Worm (Caenorhabditis elegans) whole organism, L1 larva: ENCODE results near the gene pat-2.

Source experiments
- ceh-63 ChIP-seq: fragments of 200-800 bp; sonication (Bioruptor generic); optimal IDR thresholded peaks from 2 replicates; lab custom pipeline; 2018; ENCODE audit warnings: mild to moderate bottlenecking, missing genetic modification characterization, missing compliant biosample characterization
- dpl-1 ChIP-seq, 3 experiments: fragments of 150-350 bp in 2 of 3; sonication (generic microtip) in 1 of 3; optimal IDR thresholded peaks; 2 replicates each; lab custom pipeline; 2014 to 2017; ENCODE audit warnings: missing biosample characterization in 3 of 3, missing genetic modification characterization in 3 of 3, missing genetic modification reagents in 3 of 3
- egl-27 ChIP-seq, 2 experiments: fragments of 150-350 bp in 1 of 2; sonication (generic microtip); optimal IDR thresholded peaks; 3 replicates each; lab custom pipeline; 2017 to 2018; ENCODE audit warnings: missing biosample characterization in 2 of 2, missing genetic modification characterization in 2 of 2, missing genetic modification reagents in 2 of 2
- fkh-10 ChIP-seq: sonication (generic microtip); optimal IDR thresholded peaks from 2 replicates; lab custom pipeline; 2017; ENCODE audit warnings: missing biosample characterization, missing genetic modification reagents, missing genetic modification characterization
- lin-13 ChIP-seq: fragments of 150-350 bp; optimal IDR thresholded peaks from 2 replicates; lab custom pipeline; 2014; ENCODE audit warnings: missing biosample characterization, missing genetic modification reagents, missing genetic modification characterization
- nhr-19 ChIP-seq: fragments of 200-800 bp; sonication (Bioruptor generic); conservative IDR thresholded peaks from 2 replicates; pipeline ENCODE4 v1.3.6; 2022; ENCODE audit warnings: missing genetic modification characterization, missing compliant biosample characterization
- tbx-2 ChIP-seq: sonication (generic microtip); optimal IDR thresholded peaks from 2 replicates; lab custom pipeline; 2016; ENCODE audit warnings: missing genetic modification characterization, missing compliant biosample characterization

DNA sequence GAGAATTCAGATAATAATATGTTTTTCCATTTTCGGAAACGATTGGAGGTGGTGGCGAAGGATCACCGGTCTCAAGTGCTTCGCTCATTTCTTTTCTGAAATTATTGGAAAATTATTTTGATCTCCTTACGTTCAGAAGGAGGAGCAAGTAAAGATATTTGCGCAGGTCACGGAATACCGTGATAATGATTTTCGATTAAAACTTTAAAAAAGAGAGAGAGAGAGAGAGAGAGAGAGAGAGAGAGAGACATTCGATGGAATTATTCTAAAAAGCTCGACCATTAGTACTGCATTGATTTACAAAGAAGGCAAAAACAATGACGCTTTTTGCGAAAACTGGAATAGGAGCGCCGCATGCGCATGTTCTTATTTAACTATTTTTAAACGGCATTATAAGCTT, 26.4 kb upstream of the pat-2 start, which contains the start of gene ztf-1:
- TF ChIP-seq lin-13 (no peak), egl-27 (tag; optimal IDR thresholded peaks at IDR 0.05; lab: Kevin White, UChicago) (no peak), nhr-19 (GFP tag; lab: Robert Waterston, UW) (no peak), dpl-1 (GFP tag; optimal IDR thresholded peaks at IDR 0.05; lab: Kevin White, UChicago) (no peak), tbx-2 (tag; lab: Kevin White, UChicago) (no peak), fkh-10 (GFP tag; lab: Kevin White, UChicago) (no peak), ceh-63 (GFP tag; lab: Kevin White, UChicago) (no peak)
